Fruit fly (Drosophila melanogaster): Measurements from ENCODE around the gene CG7214.

The CG7214 gene

dm6 chr2L:7703534-7703933, 41.1 kb downstream of the CG7214 start (continued):
- TF ChIP-seq svp (GFP tag) (peak; percentile 82), salr (GFP tag; optimal IDR thresholded peaks at IDR 0.05) (peak; percentile 7 to 60), lz (GFP tag; optimal IDR thresholded peaks at IDR 0.05) (peak; percentile 80), Ets96B (tag; optimal IDR thresholded peaks at IDR 0.05) (no peak), Smox (GFP tag; optimal IDR thresholded peaks at IDR 0.05) (peak; percentile 77), pdm3 (GFP tag; optimal IDR thresholded peaks at IDR 0.05) (peak; percentile 86), Eip78C (GFP tag) (peak; percentile 96), Blimp-1 (GFP tag; optimal IDR thresholded peaks at IDR 0.05) (peak; percentile 31), CG3032 (tag; optimal IDR thresholded peaks at IDR 0.05) (peak; percentile 84), spab (GFP tag; optimal IDR thresholded peaks at IDR 0.05) (peak; percentile 68), Hr4 (GFP tag; optimal IDR thresholded peaks at IDR 0.05) (peak; percentile 62), CG6808 (GFP tag; optimal IDR thresholded peaks at IDR 0.05) (peak; percentile 79), esn (GFP tag; optimal IDR thresholded peaks at IDR 0.05) (peak; percentile 87), Lpt (GFP tag; optimal IDR thresholded peaks at IDR 0.05) (peak; percentile 50), OdsH (GFP tag; optimal IDR thresholded peaks at IDR 0.05) (peak; percentile 83), CG34406 (GFP tag; optimal IDR thresholded peaks at IDR 0.05) (peak; percentile 86), CG7368 (GFP tag; optimal IDR thresholded peaks at IDR 0.05) (peak; percentile 73)

- no peak for TF ChIP-seq CG8319 (GFP tag; optimal IDR thresholded peaks at IDR 0.05)
- TF ChIP-seq salr (GFP tag; optimal IDR thresholded peaks at IDR 0.05), result no peak
- TF ChIP-seq CG3919 (GFP tag; optimal IDR thresholded peaks at IDR 0.05), result peak; percentile 65
- peak; percentile 53 for TF ChIP-seq Smox (GFP tag; optimal IDR thresholded peaks at IDR 0.05)
- TF ChIP-seq CG6808 (GFP tag; optimal IDR thresholded peaks at IDR 0.05), result peak; percentile 26
- TF ChIP-seq lz (GFP tag; optimal IDR thresholded peaks at IDR 0.05), result peak; percentile 33
- peak; percentile 38 for TF ChIP-seq Ets96B (tag; optimal IDR thresholded peaks at IDR 0.05)
- peak; percentile 66 for TF ChIP-seq Sox14 (GFP tag; optimal IDR thresholded peaks at IDR 0.05)
- peak; percentile 43 for TF ChIP-seq CG31627 (GFP tag; optimal IDR thresholded peaks at IDR 0.05)
- TF ChIP-seq Sox102F (GFP tag; optimal IDR thresholded peaks at IDR 0.05), result no peak
- TF ChIP-seq CG11762 (GFP tag; optimal IDR thresholded peaks at IDR 0.05; ENCODE audit: insufficient read depth), result no peak
- TF ChIP-seq CG6276 (GFP tag; optimal IDR thresholded peaks at IDR 0.05), result peak; percentile 34
- peak; percentile 55 for TF ChIP-seq CG8632 (GFP tag; optimal IDR thresholded peaks at IDR 0.05)
- TF ChIP-seq ss (GFP tag; optimal IDR thresholded peaks at IDR 0.05), result peak in 1 of 2 experiments; percentile 45
- peak; percentile 85 for TF ChIP-seq CG6854 (GFP tag; optimal IDR thresholded peaks at IDR 0.05)
- TF ChIP-seq acj6 (GFP tag; optimal IDR thresholded peaks at IDR 0.05), result peak; percentile 63
- no peak for TF ChIP-seq Hr38 (GFP tag; optimal IDR thresholded peaks at IDR 0.05)
- peak; percentile 61 for TF ChIP-seq esn (GFP tag; optimal IDR thresholded peaks at IDR 0.05)
- peak; percentile 6 for TF ChIP-seq fd59A (GFP tag; optimal IDR thresholded peaks at IDR 0.05)
- TF ChIP-seq CG11902 (GFP tag; optimal IDR thresholded peaks at IDR 0.05), result peak; percentile 16
- no peak for TF ChIP-seq vri (GFP tag; optimal IDR thresholded peaks at IDR 0.05)
- TF ChIP-seq topi (GFP tag; optimal IDR thresholded peaks at IDR 0.05), result peak; percentile 53
- peak; percentile 41 for TF ChIP-seq Hr4 (GFP tag; optimal IDR thresholded peaks at IDR 0.05)
- TF ChIP-seq CG4318 (GFP tag; optimal IDR thresholded peaks at IDR 0.05), result no peak
- peak; percentile 55 for TF ChIP-seq eg (GFP tag; IDR thresholded peaks at IDR 0.05)
- peak; percentile 16 for TF ChIP-seq OdsH (GFP tag; optimal IDR thresholded peaks at IDR 0.05)
- peak; percentile 51 for TF ChIP-seq CG10669 (GFP tag; optimal IDR thresholded peaks at IDR 0.05)
- TF ChIP-seq cyc (GFP tag; optimal IDR thresholded peaks at IDR 0.05), result peak; percentile 51
- no peak for TF ChIP-seq Gug (GFP tag; IDR thresholded peaks at IDR 0.05)
- no peak for TF ChIP-seq net (GFP tag; optimal IDR thresholded peaks at IDR 0.05)
- peak; percentile 85 for TF ChIP-seq Eip78C (GFP tag)
- peak; percentile 5 for TF ChIP-seq achi (GFP tag; optimal IDR thresholded peaks at IDR 0.05)
- TF ChIP-seq CG7368 (GFP tag; optimal IDR thresholded peaks at IDR 0.05), result no peak
- TF ChIP-seq dac (GFP tag; optimal IDR thresholded peaks at IDR 0.05), result no peak
- TF ChIP-seq Ets21C (GFP tag; optimal IDR thresholded peaks at IDR 0.05), result peak; percentile 46
- TF ChIP-seq CG16779 (tag; optimal IDR thresholded peaks at IDR 0.05), result no peak
- peak; percentile 49 for TF ChIP-seq CG6792 (GFP tag; optimal IDR thresholded peaks at IDR 0.05)
- TF ChIP-seq Eip75B (GFP tag; optimal IDR thresholded peaks at IDR 0.05), result peak; percentile 34
- TF ChIP-seq CG15336 (GFP tag; IDR thresholded peaks at IDR 0.05), result peak; percentile 35; the same call in 1 of the 2 replicates
- peak; percentile 62 for TF ChIP-seq pdm3 (GFP tag; optimal IDR thresholded peaks at IDR 0.05)
- TF ChIP-seq CG6163 (GFP tag; IDR thresholded peaks at IDR 0.05), result peak; percentile 61; the same call in 2 of the 3 replicates
- peak; percentile 74 for TF ChIP-seq svp (GFP tag)
These were observed 42.1 kb downstream of the CG7214 start, which contains the start of gene Tep3 for dm6 chr2L:7702383-7703188. Gene Tep3 (plus strand): TSS chr2L:7702805.
